Fruit fly (Drosophila melanogaster) Kc167 (cell line): ENCODE data around the gene CG13392.

Source experiments
- Myc ChIP-seq: fragments of >200 bp; optimal IDR thresholded peaks from 2 replicates; lab custom pipeline; 2017; ENCODE audit warnings: missing external identifiers
- h ChIP-seq: fragments of >200 bp; optimal IDR thresholded peaks from 3 replicates; lab custom pipeline; 2018; ENCODE audit warnings: missing external identifiers
- psq ChIP-seq: fragments of >200 bp; optimal IDR thresholded peaks from 2 replicates; lab custom pipeline; 2017; ENCODE audit warnings: missing external identifiers
- ttk ChIP-seq: sonication (Bioruptor generic); optimal IDR thresholded peaks from 2 replicates; lab custom pipeline; 2017; ENCODE audit warnings: missing external identifiers

dm6 chr2L:8376717-8377116 is 5.9 kb downstream of the CG13392 start, which contains the start of the genes CG13390 and CG17294:
- TF ChIP-seq h (lab: Kevin White, UChicago), result no peak
- TF ChIP-seq ttk (lab: Kevin White, UChicago), result no peak
- no peak for TF ChIP-seq Myc (lab: Kevin White, UChicago)
- TF ChIP-seq psq (lab: Kevin White, UChicago), result no peak
